Fruit fly (Drosophila melanogaster): ENCODE data around the gene mRpS18B.

The mRpS18B gene

DNA sequence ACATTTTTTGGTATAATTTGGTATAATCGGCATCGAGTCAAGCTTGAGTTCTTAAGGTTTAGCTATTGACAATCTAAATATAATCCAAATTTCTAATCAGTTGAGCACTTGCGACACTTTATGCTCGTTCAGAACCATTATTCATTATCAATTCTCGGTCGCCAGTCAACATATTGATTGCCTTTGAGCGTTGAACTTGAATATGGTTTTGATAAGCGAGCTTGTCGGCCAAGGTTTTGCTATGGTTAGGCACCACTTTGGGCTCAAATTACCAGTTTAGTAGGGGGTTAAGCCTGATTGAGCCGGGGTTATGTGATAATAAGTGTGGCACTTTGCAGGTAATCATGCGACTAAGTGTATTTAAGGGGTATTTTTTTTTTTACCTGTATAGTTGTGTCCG lies 22.7 kb downstream of the mRpS18B start:
- TF ChIP-seq dsf (GFP tag; optimal IDR thresholded peaks at IDR 0.05; ENCODE audit: borderline replicate concordance), result no peak

dm6 chr2L:20072095-20072494 lies 25.0 kb downstream of the mRpS18B start, which contains the start of gene CG10730:
Gene CG10730 (minus strand): TSS chr2L:20072195.
- TF ChIP-seq h (GFP tag; optimal IDR thresholded peaks at IDR 0.05), result no peak
- no peak for TF ChIP-seq sv (GFP tag; optimal IDR thresholded peaks at IDR 0.05)
- TF ChIP-seq Abd-B (GFP tag; optimal IDR thresholded peaks at IDR 0.05), result no peak
- no peak for TF ChIP-seq Vsx2 (GFP tag; optimal IDR thresholded peaks at IDR 0.05; ENCODE audit: partially characterized antibody)
- TF ChIP-seq usp (GFP tag; optimal IDR thresholded peaks at IDR 0.05), result no peak
- TF ChIP-seq sage (GFP tag; optimal IDR thresholded peaks at IDR 0.05), result no peak
- TF ChIP-seq woc (GFP tag; optimal IDR thresholded peaks at IDR 0.05), result no peak
- TF ChIP-seq OdsH (GFP tag; optimal IDR thresholded peaks at IDR 0.05), result no peak
- TF ChIP-seq CG9705 (GFP tag; optimal IDR thresholded peaks at IDR 0.05), result no peak
- no peak for TF ChIP-seq CG32264 (GFP tag; optimal IDR thresholded peaks at IDR 0.05)
- TF ChIP-seq lola (GFP tag; optimal IDR thresholded peaks at IDR 0.05), result no peak
- TF ChIP-seq jim (GFP tag; optimal IDR thresholded peaks at IDR 0.05), result no peak
- no peak for TF ChIP-seq Dif (GFP tag; optimal IDR thresholded peaks at IDR 0.05; ENCODE audit: partially characterized antibody)
- no peak for TF ChIP-seq Hr78 (GFP tag; optimal IDR thresholded peaks at IDR 0.05)
- TF ChIP-seq Jra (GFP tag; optimal IDR thresholded peaks at IDR 0.05), result no peak
- no peak for TF ChIP-seq Hr83 (GFP tag; optimal IDR thresholded peaks at IDR 0.05; ENCODE audit: poor library complexity, severe bottlenecking)

DNA sequence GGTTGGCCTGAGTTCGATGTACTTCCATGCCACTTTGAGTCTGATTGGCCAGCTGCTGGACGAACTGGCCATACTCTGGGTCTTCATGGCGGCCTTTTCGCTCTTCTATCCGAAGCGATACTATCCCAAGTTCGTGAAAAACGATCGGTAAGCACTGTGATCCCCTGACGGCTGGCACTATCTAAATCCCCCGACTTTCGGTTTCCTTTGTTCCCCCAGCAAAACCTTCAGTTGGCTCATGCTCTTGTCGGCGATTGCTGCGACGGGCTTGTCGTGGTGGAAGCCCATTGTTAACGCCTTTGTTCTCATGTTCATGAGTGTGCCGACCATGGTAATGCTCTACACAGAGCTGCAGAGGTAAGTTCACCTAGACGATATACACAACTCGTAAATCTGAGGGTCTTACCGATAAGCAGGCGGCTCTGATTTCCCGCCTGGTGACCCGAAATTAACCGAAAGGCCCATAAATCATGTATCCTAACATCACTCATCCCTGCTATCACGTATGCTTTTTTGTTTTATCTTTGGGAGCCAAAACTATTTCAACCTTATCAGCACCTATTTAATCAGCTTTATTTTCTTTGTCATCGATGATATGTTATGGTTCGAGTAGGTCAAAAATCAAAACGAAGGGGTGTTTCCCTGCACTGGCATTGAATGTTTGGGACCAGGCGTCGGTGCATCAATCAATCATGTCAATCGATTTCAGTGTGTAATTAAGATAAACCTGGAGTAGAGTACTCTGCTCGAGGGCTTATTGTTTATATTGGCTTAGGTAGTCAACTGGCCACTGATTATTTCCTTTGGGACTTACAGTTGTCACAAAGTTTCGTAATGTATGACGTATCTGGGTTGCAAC lies 27.7 kb downstream of the mRpS18B start:
- peak; percentile 17 for TF ChIP-seq br (GFP tag; optimal IDR thresholded peaks at IDR 0.05)
- no peak for TF ChIP-seq brk (GFP tag; optimal IDR thresholded peaks at IDR 0.05)
- TF ChIP-seq Rel (GFP tag; optimal IDR thresholded peaks at IDR 0.05), result no peak
- TF ChIP-seq Rel (tag; optimal IDR thresholded peaks at IDR 0.05), result peak; percentile 99
- peak; percentile 35 for TF ChIP-seq h (GFP tag; optimal IDR thresholded peaks at IDR 0.05)
- TF ChIP-seq OdsH (GFP tag; optimal IDR thresholded peaks at IDR 0.05), result peak; percentile 1
- no peak for TF ChIP-seq Abd-B (GFP tag; optimal IDR thresholded peaks at IDR 0.05)

- no peak for TF ChIP-seq Dfd (GFP tag; optimal IDR thresholded peaks at IDR 0.05)
- no peak for TF ChIP-seq Hr83 (GFP tag; optimal IDR thresholded peaks at IDR 0.05; ENCODE audit: poor library complexity, severe bottlenecking)
- no peak for TF ChIP-seq sv (GFP tag; optimal IDR thresholded peaks at IDR 0.05)
- TF ChIP-seq Rel (GFP tag; optimal IDR thresholded peaks at IDR 0.05), result no peak
- peak; percentile 63 for TF ChIP-seq Rel (tag; optimal IDR thresholded peaks at IDR 0.05)
Measured at dm6 chr2L:20067928-20068327, 29.1 kb downstream of the mRpS18B start.

DNA sequence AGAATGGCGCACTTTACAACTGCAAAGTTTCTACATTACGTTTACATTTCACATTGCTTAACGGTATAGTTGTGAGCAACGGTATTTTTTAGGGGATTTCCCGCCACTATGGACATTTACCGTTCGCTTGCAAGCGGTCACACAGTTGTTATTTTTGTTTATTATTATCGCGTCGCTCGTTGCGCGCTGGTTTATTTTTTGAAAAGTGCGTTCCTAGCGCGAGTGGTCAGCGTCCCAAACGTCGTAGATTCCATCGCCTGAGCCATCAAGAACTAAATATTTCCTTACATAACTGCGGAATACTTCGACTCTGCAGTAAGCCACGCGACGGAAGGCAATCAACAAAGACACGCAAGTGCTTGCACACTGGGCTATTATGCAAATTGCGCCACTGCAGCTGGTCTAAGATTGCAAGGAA lies 30.8 kb downstream of the mRpS18B start, which contains the start of gene bwa:
bwa (plus strand) TSS at position 159 of the 418 bp plus-strand sequence.
- TF ChIP-seq fru (GFP tag; optimal IDR thresholded peaks at IDR 0.05), result no peak
- TF ChIP-seq HLH106 (tag; optimal IDR thresholded peaks at IDR 0.05), result no peak
- no peak for TF ChIP-seq dsf (GFP tag; optimal IDR thresholded peaks at IDR 0.05; ENCODE audit: borderline replicate concordance)
- TF ChIP-seq OdsH (GFP tag; optimal IDR thresholded peaks at IDR 0.05), result no peak
- TF ChIP-seq psq (GFP tag; optimal IDR thresholded peaks at IDR 0.05), result no peak
- no peak for TF ChIP-seq Rel (GFP tag; optimal IDR thresholded peaks at IDR 0.05)
- peak; percentile 98 for TF ChIP-seq Rel (tag; optimal IDR thresholded peaks at IDR 0.05)
- TF ChIP-seq Vsx2 (GFP tag; optimal IDR thresholded peaks at IDR 0.05; ENCODE audit: partially characterized antibody), result no peak
- no peak for TF ChIP-seq GATAd (GFP tag; optimal IDR thresholded peaks at IDR 0.05)
- TF ChIP-seq h (GFP tag; optimal IDR thresholded peaks at IDR 0.05), result peak; percentile 5
- TF ChIP-seq Dfd (GFP tag; optimal IDR thresholded peaks at IDR 0.05), result no peak
- TF ChIP-seq rgr (GFP tag; optimal IDR thresholded peaks at IDR 0.05), result peak; percentile 5

dm6 chr2L:20065516-20065915 lies 31.5 kb downstream of the mRpS18B start, which contains the start of gene vls:
Gene vls (minus strand): TSS chr2L:20065679.
- no peak for TF ChIP-seq Dfd (GFP tag; optimal IDR thresholded peaks at IDR 0.05)
- no peak for TF ChIP-seq tai (GFP tag; optimal IDR thresholded peaks at IDR 0.05)
- TF ChIP-seq ey (GFP tag; optimal IDR thresholded peaks at IDR 0.05), result no peak
- no peak for TF ChIP-seq CG9705 (GFP tag; optimal IDR thresholded peaks at IDR 0.05)
- no peak for TF ChIP-seq Vsx2 (GFP tag; optimal IDR thresholded peaks at IDR 0.05; ENCODE audit: partially characterized antibody)
- TF ChIP-seq Myc (optimal IDR thresholded peaks at IDR 0.05), result no peak
- no peak for TF ChIP-seq dmrt93B (GFP tag; optimal IDR thresholded peaks at IDR 0.05)
- TF ChIP-seq Hr83 (GFP tag; optimal IDR thresholded peaks at IDR 0.05; ENCODE audit: poor library complexity, severe bottlenecking), result no peak
- TF ChIP-seq rgr (GFP tag; optimal IDR thresholded peaks at IDR 0.05), result no peak
- no peak for TF ChIP-seq GATAd (GFP tag; optimal IDR thresholded peaks at IDR 0.05)
- TF ChIP-seq woc (GFP tag; optimal IDR thresholded peaks at IDR 0.05), result no peak
- no peak for TF ChIP-seq dl (GFP tag; optimal IDR thresholded peaks at IDR 0.05; ENCODE audit: insufficient read depth in 1 of 2, partially characterized antibody in 2 of 2)
- TF ChIP-seq Hr78 (GFP tag; optimal IDR thresholded peaks at IDR 0.05), result no peak
- TF ChIP-seq Mio (GFP tag; optimal IDR thresholded peaks at IDR 0.05), result no peak
- TF ChIP-seq N (GFP tag; optimal IDR thresholded peaks at IDR 0.05), result no peak
- TF ChIP-seq pan (optimal IDR thresholded peaks at IDR 0.05), result no peak
- no peak for TF ChIP-seq fru (GFP tag; optimal IDR thresholded peaks at IDR 0.05)
- TF ChIP-seq brk (GFP tag; optimal IDR thresholded peaks at IDR 0.05), result no peak

Data from whole organism, wandering third instar larva.